Worm (Caenorhabditis elegans): ENCODE data around the gene fbxa-69.
"Not testable (repeated sequence)": the region's sequence is repeated elsewhere in the genome, so short reads cannot be mapped to it uniquely, and the experiment has no call there.

fbxa-69 gene

DNA sequence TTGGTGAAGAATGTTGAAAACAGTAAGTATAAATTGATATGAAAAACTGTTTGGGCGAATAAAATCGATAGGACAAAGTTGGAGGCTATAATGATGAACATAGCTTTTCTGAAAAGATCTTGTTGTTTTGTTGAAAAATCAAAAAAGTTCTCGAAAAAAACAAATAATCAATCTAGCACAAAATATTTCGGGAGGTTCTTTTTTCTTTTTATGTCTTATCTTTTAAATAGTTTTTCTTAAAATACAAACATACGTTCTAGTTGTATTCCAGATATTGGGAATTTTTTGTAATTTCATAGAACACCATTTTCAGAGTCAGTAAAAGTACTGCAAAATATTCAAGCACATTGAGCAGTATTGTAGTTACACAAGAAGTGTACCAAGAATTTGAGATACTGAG lies 14.1 kb upstream of the fbxa-69 start, which contains the start of gene srbc-55:
Gene srbc-55, minus strand, starts transcription at position 101 of the 400 bp plus-strand sequence.
- no peak for TF ChIP-seq hmg-4 (GFP tag; optimal IDR thresholded peaks at IDR 0.05)
- TF ChIP-seq tbx-11 (GFP tag; IDR thresholded peaks at IDR 0.05): no peak
- TF ChIP-seq tra-4 (tag; optimal IDR thresholded peaks at IDR 0.05): no peak
- no peak for TF ChIP-seq sea-1 (GFP tag; conservative IDR thresholded peaks at IDR 0.05)
- no peak for TF ChIP-seq hnd-1 (tag; optimal IDR thresholded peaks at IDR 0.05)
- TF ChIP-seq ceh-36 (tag; optimal IDR thresholded peaks at IDR 0.05): no peak
- no peak for TF ChIP-seq aly-1 (tag; optimal IDR thresholded peaks at IDR 0.05)
- no peak for TF ChIP-seq hmbx-1 (tag; optimal IDR thresholded peaks at IDR 0.05)
- TF ChIP-seq B0310.2 (tag; optimal IDR thresholded peaks at IDR 0.05): no peak

DNA sequence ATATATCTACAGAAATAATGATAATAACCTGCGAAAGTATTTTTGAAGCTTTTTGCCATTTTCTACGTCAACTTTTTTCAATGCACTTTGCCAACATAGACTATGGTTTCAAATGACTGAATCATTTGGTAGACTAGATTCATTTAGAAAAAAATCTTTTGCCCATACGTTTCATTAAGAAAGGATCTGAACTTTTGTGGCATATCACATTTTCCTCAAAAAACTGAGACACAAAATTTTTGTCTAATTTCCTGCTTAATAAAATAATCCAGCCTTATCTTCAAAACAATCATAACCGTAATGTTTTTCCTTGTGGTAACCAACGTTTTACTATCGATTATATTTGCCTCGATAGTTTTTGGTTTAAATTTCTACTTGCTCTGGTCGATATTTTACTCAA lies 10.3 kb upstream of the fbxa-69 start, which contains the start of gene srbc-51:
Gene srbc-51, plus strand, starts transcription at position 301 of the 400 bp plus-strand sequence.
- no peak for TF ChIP-seq sea-1 (GFP tag; conservative IDR thresholded peaks at IDR 0.05)
- no peak for TF ChIP-seq tbx-37 (GFP tag; conservative IDR thresholded peaks at IDR 0.05)
- no peak for TF ChIP-seq hnd-1 (tag; optimal IDR thresholded peaks at IDR 0.05)

DNA sequence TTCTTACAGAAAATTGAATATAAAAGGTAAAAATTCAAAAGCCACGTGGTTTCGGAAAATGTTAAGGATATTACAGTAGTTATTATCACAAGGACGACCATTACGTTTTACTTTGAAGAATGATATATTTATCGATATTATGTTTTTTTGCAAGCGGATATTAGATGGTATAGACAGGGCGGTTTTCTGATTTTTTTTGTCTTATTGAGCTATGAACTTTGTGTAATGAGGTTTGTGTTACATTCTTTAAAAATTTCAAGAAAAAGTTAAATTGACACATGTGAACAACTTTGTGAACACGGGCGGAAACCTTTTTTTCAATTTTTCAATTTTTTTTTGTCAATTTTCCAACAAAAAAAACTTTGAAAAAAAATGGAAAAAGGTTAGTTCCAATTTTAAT lies 9.1 kb upstream of the fbxa-69 start, which contains the start of gene srbc-50:
Gene srbc-50, minus strand, starts transcription at position 101 of the 400 bp plus-strand sequence.
- no peak for TF ChIP-seq tbx-11 (GFP tag; IDR thresholded peaks at IDR 0.05)
- no peak for TF ChIP-seq hnd-1 (tag; optimal IDR thresholded peaks at IDR 0.05)
- no peak for TF ChIP-seq pes-1 (GFP tag; IDR thresholded peaks at IDR 0.05)

DNA sequence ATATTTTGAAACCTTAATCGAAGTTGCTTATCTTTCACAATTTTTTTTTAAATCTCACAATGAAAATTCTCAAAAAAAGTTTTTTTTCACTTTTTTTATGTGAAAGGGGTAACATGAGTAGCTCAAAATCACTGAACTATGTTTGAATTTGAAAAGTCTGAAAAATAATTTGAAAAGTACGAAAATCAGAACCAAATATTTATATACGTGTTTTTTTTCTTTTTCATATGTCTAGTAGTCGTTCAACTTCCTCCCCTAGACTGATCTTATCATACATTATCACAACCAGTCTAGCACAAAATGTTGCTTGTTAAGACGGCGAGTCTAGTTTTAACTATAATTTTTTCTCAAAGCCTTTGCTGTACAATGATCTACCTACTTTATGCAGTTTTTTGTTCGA lies 5.6 kb upstream of the fbxa-69 start, which contains the start of gene srbc-49:
Gene srbc-49, plus strand, starts transcription at position 301 of the 400 bp plus-strand sequence.
- TF ChIP-seq tbx-37 (GFP tag; conservative IDR thresholded peaks at IDR 0.05): no peak

DNA sequence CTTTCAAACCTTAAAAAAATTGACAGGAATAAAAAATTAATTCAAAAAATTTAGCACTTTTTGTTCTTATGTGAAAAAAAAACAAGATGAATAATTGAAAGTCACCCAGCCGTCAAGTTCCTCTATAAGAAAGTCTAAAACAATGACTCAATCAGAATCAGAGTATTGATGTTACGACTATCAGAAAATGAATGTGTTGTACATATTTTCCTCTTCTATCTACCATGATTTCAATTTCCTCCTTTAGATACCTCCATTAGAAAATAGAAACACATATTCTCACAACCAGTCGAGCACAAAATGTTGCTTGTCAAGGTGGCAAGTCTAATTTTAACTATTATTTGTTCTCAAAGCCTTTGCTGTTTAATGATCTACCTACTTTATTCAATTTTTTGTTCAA lies 4.2 kb upstream of the fbxa-69 start, which contains the start of gene srbc-48:
Gene srbc-48, plus strand, starts transcription at position 301 of the 400 bp plus-strand sequence.
- TF ChIP-seq tbx-11 (GFP tag; IDR thresholded peaks at IDR 0.05): no peak
- TF ChIP-seq tbx-37 (GFP tag; conservative IDR thresholded peaks at IDR 0.05): no peak
- no peak for TF ChIP-seq hmg-4 (GFP tag; optimal IDR thresholded peaks at IDR 0.05)
- TF ChIP-seq aly-1 (tag; optimal IDR thresholded peaks at IDR 0.05): no peak
- TF ChIP-seq F13C5.2 (tag; optimal IDR thresholded peaks at IDR 0.05): no peak
- TF ChIP-seq ets-7 (tag; optimal IDR thresholded peaks at IDR 0.05): no peak
- no peak for TF ChIP-seq ceh-13 (GFP tag; optimal IDR thresholded peaks at IDR 0.05)
- no peak for TF ChIP-seq pes-1 (GFP tag; IDR thresholded peaks at IDR 0.05)
- no peak for TF ChIP-seq ama-1 (optimal IDR thresholded peaks at IDR 0.05)
- TF ChIP-seq hmbx-1 (tag; optimal IDR thresholded peaks at IDR 0.05): no peak
- TF ChIP-seq sea-1 (GFP tag; conservative IDR thresholded peaks at IDR 0.05): no peak
- TF ChIP-seq tra-4 (tag; optimal IDR thresholded peaks at IDR 0.05): no peak
- no peak for TF ChIP-seq scrt-1 (GFP tag; IDR thresholded peaks at IDR 0.05)
- TF ChIP-seq B0310.2 (tag; optimal IDR thresholded peaks at IDR 0.05): no peak
- TF ChIP-seq ceh-36 (tag; optimal IDR thresholded peaks at IDR 0.05): no peak
- no peak for TF ChIP-seq hnd-1 (tag; optimal IDR thresholded peaks at IDR 0.05)

DNA sequence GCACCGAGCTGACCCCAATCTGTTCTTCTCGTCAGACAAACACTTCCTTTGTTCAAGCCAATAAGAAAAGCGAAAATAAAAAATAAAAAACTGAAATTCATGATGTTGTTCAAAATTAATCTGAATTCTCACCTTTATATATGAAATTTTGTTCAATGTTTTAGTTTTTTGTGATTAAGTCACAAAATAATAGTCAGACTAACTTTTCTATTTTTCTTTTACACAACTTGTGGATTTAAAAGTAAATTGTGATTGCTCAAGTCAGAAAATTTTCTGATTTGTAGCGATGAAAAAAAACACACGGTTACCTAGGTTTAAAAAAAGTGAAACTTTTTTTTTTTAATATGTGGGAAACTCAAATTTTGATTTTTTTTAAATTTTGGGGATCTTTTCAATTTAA lies 2.0 kb upstream of the fbxa-69 start, which contains the start of gene abf-3:
Gene abf-3, minus strand, starts transcription at position 101 of the 400 bp plus-strand sequence.
- TF ChIP-seq tbx-11 (GFP tag; IDR thresholded peaks at IDR 0.05) (no peak), tra-4 (tag; optimal IDR thresholded peaks at IDR 0.05) (no peak)

DNA sequence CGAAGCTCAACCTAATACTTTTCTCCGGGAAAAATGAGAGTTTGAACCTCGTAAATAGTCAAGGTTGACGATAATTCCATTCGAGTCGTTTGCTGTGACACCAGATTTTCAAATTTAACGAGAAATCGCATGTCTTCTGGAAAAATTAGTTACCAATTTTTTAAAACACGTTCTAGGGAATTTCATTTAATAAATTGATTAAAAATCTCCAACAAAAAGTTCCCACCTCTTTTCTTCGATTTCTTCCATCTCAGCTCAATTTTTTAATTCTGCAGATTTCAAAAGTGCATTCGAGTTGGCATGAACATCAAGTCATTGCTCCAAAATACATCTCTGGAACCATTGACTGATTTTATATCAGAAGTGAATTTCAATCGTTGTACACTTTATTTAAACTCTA lies 3.8 kb downstream of the fbxa-69 start, which contains the start of gene nhr-282:
Gene nhr-282, plus strand, starts transcription at position 301 of the 400 bp plus-strand sequence.
- TF ChIP-seq hmbx-1 (tag; optimal IDR thresholded peaks at IDR 0.05); F13C5.2 (tag; optimal IDR thresholded peaks at IDR 0.05); sea-1 (GFP tag; conservative IDR thresholded peaks at IDR 0.05): not testable (repeated sequence)

DNA sequence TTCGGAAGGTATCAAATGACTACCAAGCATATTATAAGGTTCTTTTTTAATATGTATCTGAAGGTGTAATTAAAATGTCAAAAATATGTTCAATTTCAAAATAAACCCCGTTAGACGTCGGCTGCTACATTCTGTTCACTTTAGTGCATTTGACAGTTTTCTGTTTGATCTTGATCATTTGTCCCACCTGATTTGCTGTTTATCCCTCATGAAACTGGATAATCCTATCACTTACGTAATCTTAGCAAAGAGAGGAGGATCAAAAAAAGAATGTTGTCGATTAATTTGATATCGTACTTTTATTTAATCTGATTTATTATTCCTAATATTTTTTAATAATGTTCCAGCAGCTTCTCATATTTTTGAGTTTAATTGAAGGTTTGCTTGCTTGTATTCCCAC lies 5.3 kb downstream of the fbxa-69 start, which contains the start of gene F54B8.1:
Gene F54B8.1, plus strand, starts transcription at position 301 of the 400 bp plus-strand sequence.
- TF ChIP-seq tbx-37 (GFP tag; conservative IDR thresholded peaks at IDR 0.05) (no peak), hmg-4 (GFP tag; optimal IDR thresholded peaks at IDR 0.05) (no peak), B0310.2 (tag; optimal IDR thresholded peaks at IDR 0.05) (no peak), aly-1 (tag; optimal IDR thresholded peaks at IDR 0.05) (no peak), ceh-36 (tag; optimal IDR thresholded peaks at IDR 0.05) (no peak), hmbx-1 (tag; optimal IDR thresholded peaks at IDR 0.05) (no peak)

DNA sequence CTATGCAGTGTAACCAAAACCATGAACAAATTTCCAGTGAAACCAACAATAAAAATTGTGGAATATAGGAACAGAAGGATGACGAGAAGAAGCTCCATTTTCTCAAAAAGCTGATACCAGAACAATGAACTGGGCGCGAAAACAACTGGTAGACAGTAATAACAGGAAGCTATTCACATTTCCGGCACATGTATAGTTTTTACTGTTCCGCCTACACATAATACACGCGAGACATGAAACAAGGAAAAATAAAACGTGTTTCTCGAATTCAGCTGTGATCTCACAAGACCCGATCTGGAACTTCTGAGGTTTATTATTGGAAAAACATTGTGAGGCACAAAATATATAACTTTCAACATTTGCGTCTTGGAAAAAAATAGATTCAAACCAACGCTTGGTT lies 6.2 kb downstream of the fbxa-69 start, which contains the start of gene srsx-36:
Gene srsx-36, minus strand, starts transcription at position 101 of the 400 bp plus-strand sequence.
- TF ChIP-seq sea-1 (GFP tag; conservative IDR thresholded peaks at IDR 0.05) (no peak), F13C5.2 (tag; optimal IDR thresholded peaks at IDR 0.05) (no peak), ets-7 (tag; optimal IDR thresholded peaks at IDR 0.05) (no peak), pes-1 (GFP tag; IDR thresholded peaks at IDR 0.05) (no peak), hmbx-1 (tag; optimal IDR thresholded peaks at IDR 0.05) (no peak), ama-1 (optimal IDR thresholded peaks at IDR 0.05) (no peak)

DNA sequence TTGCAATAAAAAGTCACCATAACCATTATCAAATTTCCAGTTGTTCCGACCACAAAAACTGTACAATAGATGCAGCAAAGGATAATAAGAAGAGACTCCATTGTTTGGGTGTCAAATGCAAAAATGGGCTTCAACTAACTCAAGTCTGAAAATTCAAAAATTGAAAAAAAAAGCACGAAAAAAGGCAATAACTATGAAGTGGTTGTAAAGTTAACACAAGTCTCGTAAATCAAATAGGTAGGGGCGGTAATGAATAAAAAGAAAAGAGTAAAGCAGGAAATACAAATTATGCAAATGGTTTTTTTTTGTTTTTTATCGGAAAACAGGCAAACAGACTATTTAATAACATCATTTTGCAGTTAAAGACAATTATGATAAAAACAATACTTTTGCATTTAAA lies 8.4 kb downstream of the fbxa-69 start, which contains the start of gene srsx-38:
Gene srsx-38, minus strand, starts transcription at position 101 of the 400 bp plus-strand sequence.
- not testable (repeated sequence) for TF ChIP-seq sea-1 (GFP tag; conservative IDR thresholded peaks at IDR 0.05); ceh-13 (GFP tag; optimal IDR thresholded peaks at IDR 0.05); ceh-36 (tag; optimal IDR thresholded peaks at IDR 0.05)

Data from whole organism, early embryonic.